Worm (Caenorhabditis elegans): ENCODE measurements around the gene dod-6.

DNA sequence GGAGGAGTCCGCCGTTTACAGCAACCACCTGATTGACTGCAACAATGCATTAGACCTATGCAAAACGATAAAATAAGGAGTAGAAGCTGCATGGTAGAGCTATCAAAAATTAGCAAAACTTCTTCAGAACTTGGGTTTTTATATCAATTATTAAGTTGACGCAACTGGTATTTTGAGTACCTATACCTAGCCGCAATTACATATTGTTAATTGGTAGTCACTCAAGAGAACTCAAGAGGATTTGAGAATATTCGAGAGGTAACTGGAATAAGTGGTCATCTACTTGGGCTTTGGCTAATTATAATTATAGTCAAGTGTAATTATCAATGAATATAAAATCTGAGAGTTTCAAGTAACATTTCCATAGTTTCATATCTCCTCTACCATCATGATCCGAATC, 3.7 kb downstream of the dod-6 start, which contains the start of the genes T20G5.13 and T20G5.12:
- TF ChIP-seq unc-86 (tag; optimal IDR thresholded peaks at IDR 0.05) (no peak), ztf-16 (tag; optimal IDR thresholded peaks at IDR 0.05) (no peak), ama-1 (optimal IDR thresholded peaks at IDR 0.05) (no peak), pha-4 (tag; optimal IDR thresholded peaks at IDR 0.05) (no peak)
